Fruit fly (Drosophila melanogaster) S2 (cell line): ENCODE results near the gene CG32554.
A peak's percentile ranks its signal among the peaks of the same experiment; 100 is the strongest.

Source experiments
- CG8478 ChIP-seq: fragments of >200 bp; optimal IDR thresholded peaks from 2 replicates; lab custom pipeline; 2018
- CTCF ChIP-seq, 2 experiments: fragments of >200 bp; optimal IDR thresholded peaks; 2 replicates each; lab custom pipeline; 2018

Gene CG32554

dm6 chrX:17826807-17827703 is 25.4 kb downstream of the CG32554 start, which contains the start of gene Socs16D:
Socs16D (minus strand) TSS chrX:17827564.
- TF ChIP-seq CTCF (optimal IDR thresholded peaks at IDR 0.05; lab: Kevin White, UChicago): peak; percentile 28 to 59
- TF ChIP-seq CG8478: no peak

dm6 chrX:17821466-17821865 is 31.0 kb downstream of the CG32554 start:
- TF ChIP-seq CG8478 (no peak), CTCF (optimal IDR thresholded peaks at IDR 0.05; lab: Kevin White, UChicago) (no peak)

dm6 chrX:17820252-17820651 is 32.2 kb downstream of the CG32554 start:
- TF ChIP-seq CTCF (optimal IDR thresholded peaks at IDR 0.05; lab: Kevin White, UChicago): peak; percentile 95
- no peak for TF ChIP-seq CG8478

dm6 chrX:17819635-17820139 is 32.8 kb downstream of the CG32554 start, which contains the start of gene CG12986:
CG12986 (minus strand) TSS chrX:17819685.
- TF ChIP-seq CG8478 (no peak), CTCF (optimal IDR thresholded peaks at IDR 0.05; lab: Kevin White, UChicago) (no peak)

- TF ChIP-seq CTCF (optimal IDR thresholded peaks at IDR 0.05; lab: Kevin White, UChicago) (no peak), CG8478 (no peak)
Observed at dm6 chrX:17816437-17816836, 36.0 kb downstream of the CG32554 start.

- TF ChIP-seq CTCF (optimal IDR thresholded peaks at IDR 0.05; lab: Kevin White, UChicago) (no peak), CG8478 (no peak)
Observed at dm6 chrX:17814783-17815182, 37.7 kb downstream of the CG32554 start.

dm6 chrX:17812193-17812592 is 40.3 kb downstream of the CG32554 start:
- no peak for TF ChIP-seq CTCF (optimal IDR thresholded peaks at IDR 0.05; lab: Kevin White, UChicago)
- TF ChIP-seq CG8478: no peak

dm6 chrX:17806973-17807372 is 45.5 kb downstream of the CG32554 start:
- no peak for TF ChIP-seq CTCF (optimal IDR thresholded peaks at IDR 0.05; lab: Kevin White, UChicago)
- TF ChIP-seq CG8478: no peak

dm6 chrX:17806335-17806734 is 46.1 kb downstream of the CG32554 start:
- TF ChIP-seq CG8478 (no peak), CTCF (optimal IDR thresholded peaks at IDR 0.05; lab: Kevin White, UChicago) (no peak)

- TF ChIP-seq CTCF (optimal IDR thresholded peaks at IDR 0.05; lab: Kevin White, UChicago): no peak
- no peak for TF ChIP-seq CG8478
Observed at dm6 chrX:17804048-17804447, 48.4 kb downstream of the CG32554 start.

- no peak for TF ChIP-seq CTCF (optimal IDR thresholded peaks at IDR 0.05; lab: Kevin White, UChicago)
- TF ChIP-seq CG8478: no peak
Observed at dm6 chrX:17802353-17803121, 49.9 kb downstream of the CG32554 start.
